Fruit fly (Drosophila melanogaster) whole organism, wandering third instar larva: ENCODE measurements around the gene shop.
A peak's percentile ranks its signal among the peaks of the same experiment; 100 is the strongest.

Source experiments
- Abd-B ChIP-seq: fragments of >200 bp; optimal IDR thresholded peaks from 2 replicates; lab custom pipeline; 2017; ENCODE audit warnings: missing biosample characterization, missing genetic modification characterization
- CG32264 ChIP-seq: fragments of 200-800 bp; sonication (Bioruptor generic); optimal IDR thresholded peaks from 2 replicates; lab custom pipeline; 2016; ENCODE audit warnings: missing biosample characterization, missing genetic modification characterization
- CG9705 ChIP-seq: fragments of 200-800 bp; sonication (Bioruptor generic); optimal IDR thresholded peaks from 2 replicates; lab custom pipeline; 2018; ENCODE audit warnings: missing biosample characterization, mild to moderate bottlenecking, missing genetic modification characterization
- CrebA ChIP-seq: fragments of 200-800 bp; sonication (Bioruptor generic); optimal IDR thresholded peaks from 2 replicates; lab custom pipeline; 2016; ENCODE audit warnings: missing biosample characterization, mild to moderate bottlenecking, missing genetic modification characterization, borderline replicate concordance
- Dfd ChIP-seq: fragments of >200 bp; optimal IDR thresholded peaks from 2 replicates; lab custom pipeline; 2017; ENCODE audit warnings: missing biosample characterization, missing genetic modification characterization
- Dif ChIP-seq: fragments of 200-275, 200-300 bp; sonication (Bioruptor generic); optimal IDR thresholded peaks from 2 replicates; lab custom pipeline; 2018; ENCODE audit warnings: missing biosample characterization, missing genetic modification characterization; ENCODE audit not compliant: partially characterized antibody
- GATAd ChIP-seq: sonication (Bioruptor generic); optimal IDR thresholded peaks from 2 replicates; lab custom pipeline; 2016; ENCODE audit warnings: missing biosample characterization, missing genetic modification characterization
- Hnf4 ChIP-seq: fragments of 200-800 bp; sonication (Bioruptor generic); optimal IDR thresholded peaks from 2 replicates; lab custom pipeline; 2016; ENCODE audit warnings: missing biosample characterization, mild to moderate bottlenecking, missing genetic modification characterization
- Hr78 ChIP-seq: fragments of >200 bp; optimal IDR thresholded peaks from 2 replicates; lab custom pipeline; 2017; ENCODE audit warnings: missing biosample characterization, missing genetic modification characterization
- Hr83 ChIP-seq: fragments of 200-300 bp; sonication (Bioruptor generic); optimal IDR thresholded peaks from 2 replicates; lab custom pipeline; 2016; ENCODE audit warnings: missing biosample characterization, mild to moderate bottlenecking, missing genetic modification characterization, moderate library complexity; ENCODE audit not compliant: poor library complexity, severe bottlenecking
- Jra ChIP-seq: sonication (Bioruptor generic); optimal IDR thresholded peaks from 2 replicates; lab custom pipeline; 2016; ENCODE audit warnings: missing biosample characterization, missing genetic modification characterization
- Myc ChIP-seq: fragments of >200 bp; optimal IDR thresholded peaks from 2 replicates; lab custom pipeline; 2017
- OdsH ChIP-seq: fragments of 200-800 bp; sonication (Bioruptor generic); optimal IDR thresholded peaks from 2 replicates; lab custom pipeline; 2016; ENCODE audit warnings: missing biosample characterization, mild to moderate bottlenecking, missing genetic modification characterization
- Rel ChIP-seq, 2 experiments: fragments of 200-800 bp; sonication (Bioruptor generic) in 1 of 2; optimal IDR thresholded peaks; 2 replicates in 1 of 2; 3 replicates in 1 of 2; lab custom pipeline; 2016 to 2019; ENCODE audit warnings: mild to moderate bottlenecking in 2 of 2, missing biosample characterization in 2 of 2, missing genetic modification characterization in 2 of 2, moderate library complexity in 1 of 2
- Sp1 ChIP-seq: fragments of 200-800 bp; sonication (Bioruptor generic); optimal IDR thresholded peaks from 3 replicates; lab custom pipeline; 2019; ENCODE audit warnings: missing biosample characterization, mild to moderate bottlenecking, missing genetic modification characterization, moderate library complexity
- Vsx2 ChIP-seq: fragments of 200-300, 225-300 bp; sonication (Bioruptor generic); optimal IDR thresholded peaks from 2 replicates; lab custom pipeline; 2018; ENCODE audit warnings: missing biosample characterization, missing genetic modification characterization; ENCODE audit not compliant: partially characterized antibody
- br ChIP-seq: fragments of 200-800 bp; sonication (Bioruptor generic); optimal IDR thresholded peaks from 2 replicates; lab custom pipeline; 2016; ENCODE audit warnings: missing biosample characterization, missing genetic modification characterization
- brk ChIP-seq: fragments of 200-800 bp; sonication (Bioruptor generic); optimal IDR thresholded peaks from 2 replicates; lab custom pipeline; 2016; ENCODE audit warnings: missing biosample characterization, mild to moderate bottlenecking, missing genetic modification characterization
- dl ChIP-seq, 2 experiments: fragments of 175-275, 200-275 bp in 1 of 2; fragments of 200-275 bp in 1 of 2; sonication (Bioruptor generic); optimal IDR thresholded peaks; lab custom pipeline; 2018; ENCODE audit warnings: mild to moderate bottlenecking in 2 of 2, missing biosample characterization in 2 of 2, missing genetic modification characterization in 2 of 2, moderate library complexity in 2 of 2; ENCODE audit not compliant: partially characterized antibody in 2 of 2, insufficient read depth in 1 of 2
- dmrt93B ChIP-seq: fragments of 200-800 bp; sonication (Bioruptor generic); optimal IDR thresholded peaks from 2 replicates; lab custom pipeline; 2018; ENCODE audit warnings: missing biosample characterization, mild to moderate bottlenecking, missing genetic modification characterization
- dsf ChIP-seq: sonication (Bioruptor generic); optimal IDR thresholded peaks from 2 replicates; lab custom pipeline; 2016; ENCODE audit warnings: missing biosample characterization, missing genetic modification characterization, borderline replicate concordance
- ey ChIP-seq: fragments of 200-800 bp; sonication (Bioruptor generic); optimal IDR thresholded peaks from 2 replicates; lab custom pipeline; 2016; ENCODE audit warnings: missing biosample characterization, missing genetic modification characterization
- foxo ChIP-seq, 2 experiments: fragments of 200-800 bp; sonication (Bioruptor generic); optimal IDR thresholded peaks; 2 replicates in 1 of 2; 3 replicates in 1 of 2; lab custom pipeline; 2016 to 2017; ENCODE audit warnings: missing biosample characterization in 2 of 2, missing genetic modification characterization in 2 of 2
- h ChIP-seq: fragments of 200-800 bp; sonication (Bioruptor generic); optimal IDR thresholded peaks from 3 replicates; lab custom pipeline; 2016; ENCODE audit warnings: missing biosample characterization, mild to moderate bottlenecking, missing genetic modification characterization
- lola ChIP-seq: fragments of >200 bp; optimal IDR thresholded peaks from 2 replicates; lab custom pipeline; 2017; ENCODE audit warnings: missing biosample characterization, missing genetic modification characterization
- pan ChIP-seq: fragments of >200 bp; optimal IDR thresholded peaks from 2 replicates; lab custom pipeline; 2017
- psq ChIP-seq: fragments of 200-800 bp; sonication (Bioruptor generic); optimal IDR thresholded peaks from 3 replicates; lab custom pipeline; 2017; ENCODE audit warnings: missing biosample characterization, mild to moderate bottlenecking, missing genetic modification characterization, moderate library complexity
- rgr ChIP-seq: fragments of 200-800 bp; sonication (Bioruptor generic); optimal IDR thresholded peaks from 3 replicates; lab custom pipeline; 2016; ENCODE audit warnings: missing biosample characterization, mild to moderate bottlenecking, missing genetic modification characterization
- sage ChIP-seq: fragments of 200-800 bp; sonication (Bioruptor generic); optimal IDR thresholded peaks from 2 replicates; lab custom pipeline; 2016; ENCODE audit warnings: missing biosample characterization, mild to moderate bottlenecking, missing genetic modification characterization
- sv ChIP-seq: fragments of 200-800 bp; sonication (Bioruptor generic); optimal IDR thresholded peaks from 3 replicates; lab custom pipeline; 2016; ENCODE audit warnings: missing biosample characterization, missing genetic modification characterization
- tai ChIP-seq: sonication (Bioruptor generic); optimal IDR thresholded peaks from 2 replicates; lab custom pipeline; 2016; ENCODE audit warnings: missing biosample characterization, missing genetic modification characterization
- usp ChIP-seq: fragments of >200 bp; optimal IDR thresholded peaks from 2 replicates; lab custom pipeline; 2017; ENCODE audit warnings: missing biosample characterization, missing genetic modification characterization
- woc ChIP-seq: sonication (Bioruptor generic); optimal IDR thresholded peaks from 2 replicates; lab custom pipeline; 2016; ENCODE audit warnings: missing biosample characterization, mild to moderate bottlenecking, missing genetic modification characterization

The shop gene

DNA sequence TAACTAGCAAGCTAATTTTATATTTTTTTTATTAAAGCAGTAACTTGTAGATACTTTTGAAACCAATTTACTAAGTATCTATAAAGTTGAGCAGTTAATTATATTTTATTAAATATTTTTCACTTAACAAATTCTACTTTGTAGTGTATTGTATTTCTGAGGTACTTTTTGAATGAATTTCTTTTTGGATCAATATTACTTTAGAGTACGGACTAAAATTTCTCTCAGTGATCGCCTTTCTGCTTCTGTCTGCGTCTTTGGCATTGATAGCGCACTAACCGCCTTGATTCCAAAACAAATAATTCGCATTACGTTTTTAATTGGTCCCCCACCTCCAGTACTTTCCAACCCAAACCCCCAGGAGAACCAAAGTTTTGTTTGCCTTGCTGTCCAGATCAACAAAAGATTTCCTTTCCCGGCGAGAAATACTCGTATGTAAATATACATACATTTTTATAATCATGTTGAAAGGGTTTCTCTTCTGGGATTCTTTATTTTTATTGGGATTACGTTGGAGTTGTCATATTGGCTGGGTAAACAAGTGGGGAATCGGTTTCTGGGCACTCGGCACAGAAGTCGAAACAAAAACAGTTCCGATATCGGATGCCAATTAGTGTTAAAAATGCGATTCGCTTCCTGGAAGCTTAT lies 9.3 kb downstream of the shop start:
- TF ChIP-seq CrebA (GFP tag; lab: Kevin White, UChicago) (no peak), CG9705 (GFP tag; lab: Kevin White, UChicago) (peak; percentile 5), GATAd (GFP tag; lab: Kevin White, UChicago) (no peak), psq (peak; percentile 2), foxo (GFP tag; optimal IDR thresholded peaks at IDR 0.05; lab: Kevin White, UChicago) (no peak), Myc (no peak), Sp1 (GFP tag; lab: Kevin White, UChicago) (peak; percentile 30)

DNA sequence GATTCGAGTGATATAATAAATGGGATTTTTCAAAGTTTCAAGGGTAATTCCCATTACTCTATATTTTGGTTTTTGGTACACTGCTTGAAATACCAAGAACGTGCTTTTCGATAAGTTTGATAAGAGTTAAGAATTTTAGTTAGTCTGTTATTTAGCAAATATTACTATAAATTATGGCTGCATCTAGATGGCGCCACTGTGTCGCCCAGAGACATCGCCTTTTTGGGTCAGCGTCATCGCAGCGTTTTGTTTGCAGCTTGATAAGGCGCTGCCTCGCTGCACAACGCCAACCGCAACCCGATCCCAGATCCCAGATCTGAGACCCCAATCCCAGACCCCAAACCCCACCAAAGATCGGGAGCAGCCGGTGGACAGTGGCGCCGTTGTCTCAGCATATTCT lies 9.9 kb downstream of the shop start:
- TF ChIP-seq sv (GFP tag; lab: Kevin White, UChicago) (no peak), Dif (GFP tag; lab: Kevin White, UChicago) (no peak), usp (GFP tag; lab: Kevin White, UChicago) (no peak), CG32264 (no peak), GATAd (GFP tag; lab: Kevin White, UChicago) (no peak), Hnf4 (GFP tag; lab: Kevin White, UChicago) (no peak), Rel (GFP tag; optimal IDR thresholded peaks at IDR 0.05; lab: Kevin White, UChicago) (no peak), Rel (tag; optimal IDR thresholded peaks at IDR 0.05; lab: Kevin White, UChicago) (no peak), br (GFP tag; lab: Kevin White, UChicago) (no peak), psq (no peak), CG9705 (GFP tag; lab: Kevin White, UChicago) (no peak), lola (no peak), Myc (no peak), rgr (no peak)
- TF ChIP-seq, all 38 proteins: peak for 0

DNA sequence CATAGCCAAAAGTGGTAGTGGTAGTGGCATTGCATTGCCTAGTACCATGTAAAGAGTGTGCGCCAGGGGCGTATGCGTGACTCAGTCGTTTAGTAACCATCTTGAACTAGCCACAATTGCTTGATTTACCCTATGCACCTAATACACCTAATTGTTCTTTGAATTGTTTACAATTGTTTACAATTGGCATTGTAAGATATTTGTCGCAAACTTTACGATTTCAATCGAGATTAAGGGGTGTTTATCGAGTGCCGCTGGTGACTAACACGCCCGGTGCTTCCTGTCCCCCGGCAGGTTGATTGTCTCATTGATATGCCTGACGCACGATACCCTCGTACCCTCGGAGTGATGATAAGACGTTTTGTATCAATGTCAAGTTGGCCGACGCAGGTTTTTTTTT lies 11.3 kb downstream of the shop start:
- TF ChIP-seq dl (GFP tag; optimal IDR thresholded peaks at IDR 0.05; lab: Kevin White, UChicago; ENCODE audit: insufficient read depth in 1 of 2, partially characterized antibody in 2 of 2), result no peak
- no peak for TF ChIP-seq Jra
- TF ChIP-seq Hr78 (GFP tag; lab: Kevin White, UChicago), result no peak
- no peak for TF ChIP-seq CG9705 (GFP tag; lab: Kevin White, UChicago)
- TF ChIP-seq psq, result no peak
- TF ChIP-seq h (GFP tag; lab: Kevin White, UChicago), result no peak
- no peak for TF ChIP-seq CrebA (GFP tag; lab: Kevin White, UChicago)
- TF ChIP-seq br (GFP tag; lab: Kevin White, UChicago), result no peak
- no peak for TF ChIP-seq Hnf4 (GFP tag; lab: Kevin White, UChicago)
- no peak for TF ChIP-seq rgr

DNA sequence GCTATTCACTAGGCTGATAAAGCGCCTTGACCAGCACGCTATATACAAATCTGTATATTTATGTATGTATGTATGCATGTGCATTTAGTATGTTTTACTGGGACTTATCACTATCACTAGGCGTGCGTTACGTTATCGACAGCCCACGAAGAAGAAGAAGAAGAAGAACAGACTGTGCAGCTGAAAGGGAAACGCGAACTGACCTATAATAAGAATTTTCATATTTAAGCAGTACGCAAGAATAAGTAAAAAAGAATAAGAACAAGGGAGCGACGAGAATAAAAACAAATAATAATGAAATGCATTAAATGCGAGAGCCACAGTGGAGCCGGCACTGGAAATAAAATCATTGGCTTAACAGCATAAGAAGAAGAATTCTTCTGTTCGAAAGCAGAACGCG lies 12.1 kb downstream of the shop start:
- TF ChIP-seq usp (GFP tag; lab: Kevin White, UChicago), result no peak
- TF ChIP-seq Dif (GFP tag; lab: Kevin White, UChicago), result no peak
- no peak for TF ChIP-seq Abd-B
- no peak for TF ChIP-seq Dfd
- no peak for TF ChIP-seq GATAd (GFP tag; lab: Kevin White, UChicago)
- no peak for TF ChIP-seq rgr
- no peak for TF ChIP-seq dmrt93B (GFP tag; lab: Kevin White, UChicago)
- no peak for TF ChIP-seq Myc
- no peak for TF ChIP-seq OdsH

DNA sequence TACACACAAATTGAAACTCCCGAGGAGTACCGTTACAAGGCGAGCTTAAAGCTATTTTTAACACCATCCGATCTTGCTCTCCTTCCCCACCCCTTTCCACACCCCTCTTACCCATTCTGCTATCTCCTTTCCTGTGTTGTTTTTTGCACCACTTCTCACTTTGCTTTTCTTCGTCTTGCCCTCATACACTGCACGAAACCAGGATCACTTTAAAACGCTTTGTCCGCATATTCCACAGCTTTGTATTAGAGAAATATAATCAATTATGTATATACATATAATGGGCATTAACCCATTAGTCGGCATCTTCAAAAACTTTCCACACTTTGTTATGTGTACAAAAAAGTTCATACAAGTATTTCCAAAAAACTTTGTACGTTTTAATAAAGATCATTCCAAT lies 12.9 kb downstream of the shop start:
- TF ChIP-seq tai (GFP tag; lab: Kevin White, UChicago) (no peak), usp (GFP tag; lab: Kevin White, UChicago) (no peak), Sp1 (GFP tag; lab: Kevin White, UChicago) (no peak), Rel (GFP tag; optimal IDR thresholded peaks at IDR 0.05; lab: Kevin White, UChicago) (no peak), Rel (tag; optimal IDR thresholded peaks at IDR 0.05; lab: Kevin White, UChicago) (no peak), CG9705 (GFP tag; lab: Kevin White, UChicago) (no peak), pan (lab: Kevin White, UChicago) (no peak), Vsx2 (GFP tag; lab: Kevin White, UChicago) (no peak), brk (GFP tag; lab: Kevin White, UChicago) (no peak), Abd-B (no peak), Dif (GFP tag; lab: Kevin White, UChicago) (no peak), br (GFP tag; lab: Kevin White, UChicago) (no peak), sage (GFP tag; lab: Kevin White, UChicago) (no peak), ey (GFP tag; lab: Kevin White, UChicago) (no peak), dmrt93B (GFP tag; lab: Kevin White, UChicago) (no peak), Hr83 (GFP tag; lab: Kevin White, UChicago) (no peak), dsf (no peak), woc (GFP tag; lab: Kevin White, UChicago) (no peak), Myc (no peak)
- TF ChIP-seq, all 38 proteins: peak for 0
